ENCODE assay signal across 4 fruit fly cellular contexts in genomic region chrX:6694979-6695388, dm6.
TF ChIP-seq lines count a peak whose summit lies in the region.

TSS of gene CG14442 (minus strand) at chrX:6695007.

TF ChIP-seq in whole organism, adult, 20 proteins besides CTCF, POLR2A, EP300 and RAD21 (continued from another document):
- TF ChIP-seq CG1620 (GFP tag; optimal IDR thresholded peaks at IDR 0.05; lab: Kevin White, UChicago) = peak; percentile 70
TF ChIP-seq in whole organism, adult: peak in this region for 10.

TF ChIP-seq in whole organism, embryonic, 481 proteins besides CTCF, POLR2A, EP300 and RAD21 (continued from another document and continues in another):
- peak; percentile 93 for TF ChIP-seq hbn (GFP tag; IDR thresholded peaks at IDR 0.05; lab: Robert Waterston, UW; ENCODE audit: partially characterized antibody)
- peak; percentile 31 for TF ChIP-seq Xbp1 (GFP tag; optimal IDR thresholded peaks at IDR 0.05; lab: Kevin White, UChicago)
- TF ChIP-seq HLH4C (GFP tag; IDR thresholded peaks at IDR 0.05; lab: Robert Waterston, UW; ENCODE audit: partially characterized antibody) = peak; percentile 94
- no peak for TF ChIP-seq en (GFP tag; optimal IDR thresholded peaks at IDR 0.05; lab: Kevin White, UChicago)
- peak; percentile 29 for TF ChIP-seq CG13296 (GFP tag; optimal IDR thresholded peaks at IDR 0.05; lab: Kevin White, UChicago)
- TF ChIP-seq CG12942 (GFP tag; optimal IDR thresholded peaks at IDR 0.05; lab: Kevin White, UChicago) = peak; percentile 9
- TF ChIP-seq Sox100B (GFP tag; optimal IDR thresholded peaks at IDR 0.05; lab: Kevin White, UChicago) = no peak
- TF ChIP-seq CG13424 (tag; optimal IDR thresholded peaks at IDR 0.05; lab: Kevin White, UChicago) = peak; percentile 51
- TF ChIP-seq gem (tag; optimal IDR thresholded peaks at IDR 0.05; lab: Kevin White, UChicago) = no peak
- no peak for TF ChIP-seq pfk (GFP tag; optimal IDR thresholded peaks at IDR 0.05; lab: Kevin White, UChicago)
- peak; percentile 17 for TF ChIP-seq CG18476 (GFP tag; optimal IDR thresholded peaks at IDR 0.05; lab: Kevin White, UChicago)
- TF ChIP-seq unpg (GFP tag; optimal IDR thresholded peaks at IDR 0.05; lab: Kevin White, UChicago) = peak; percentile 23
- TF ChIP-seq chinmo (GFP tag; IDR thresholded peaks at IDR 0.05; lab: Robert Waterston, UW; ENCODE audit: partially characterized antibody) = peak; percentile 83
- TF ChIP-seq CG10979 (tag; optimal IDR thresholded peaks at IDR 0.05; lab: Kevin White, UChicago) = no peak
- peak; percentile 33 for TF ChIP-seq CG15601 (tag; optimal IDR thresholded peaks at IDR 0.05; lab: Kevin White, UChicago)
- peak; percentile 88 for TF ChIP-seq Sry-δ (GFP tag; optimal IDR thresholded peaks at IDR 0.05; lab: Kevin White, UChicago)
- TF ChIP-seq Poxn (GFP tag; IDR thresholded peaks at IDR 0.05; lab: Robert Waterston, UW) = no peak
- TF ChIP-seq CG6813 (GFP tag; optimal IDR thresholded peaks at IDR 0.05; lab: Kevin White, UChicago) = no peak
- TF ChIP-seq ase (GFP tag; IDR thresholded peaks at IDR 0.05; lab: Robert Waterston, UW) = no peak
- TF ChIP-seq CG10543 (GFP tag; optimal IDR thresholded peaks at IDR 0.05; lab: Kevin White, UChicago) = peak; percentile 1
- TF ChIP-seq CG2875 (GFP tag; optimal IDR thresholded peaks at IDR 0.05; lab: Kevin White, UChicago) = no peak
- peak; percentile 91 for TF ChIP-seq CG13287 (GFP tag; IDR thresholded peaks at IDR 0.05; lab: Robert Waterston, UW; ENCODE audit: partially characterized antibody)
- TF ChIP-seq Dref (GFP tag; IDR thresholded peaks at IDR 0.05; lab: Robert Waterston, UW) = peak; percentile 83
- no peak for TF ChIP-seq gt (GFP tag; IDR thresholded peaks at IDR 0.05; lab: Robert Waterston, UW)
- TF ChIP-seq ind (GFP tag; optimal IDR thresholded peaks at IDR 0.05; lab: Kevin White, UChicago) = peak; percentile 21
- TF ChIP-seq CG4854 (GFP tag; optimal IDR thresholded peaks at IDR 0.05; lab: Kevin White, UChicago) = no peak
- TF ChIP-seq Dll (GFP tag; IDR thresholded peaks at IDR 0.05; lab: Robert Waterston, UW; ENCODE audit: partially characterized antibody) = peak; percentile 95
- TF ChIP-seq Ets97D (GFP tag; optimal IDR thresholded peaks at IDR 0.05; lab: Kevin White, UChicago) = peak; percentile 68
- no peak for TF ChIP-seq ftz-f1 (GFP tag; optimal IDR thresholded peaks at IDR 0.05; lab: Kevin White, UChicago)
- no peak for TF ChIP-seq Bteb2 (GFP tag; optimal IDR thresholded peaks at IDR 0.05; lab: Kevin White, UChicago)
- peak; percentile 26 for TF ChIP-seq Mad (GFP tag; optimal IDR thresholded peaks at IDR 0.05; lab: Kevin White, UChicago)
- peak; percentile 2 for TF ChIP-seq CG10147 (GFP tag; optimal IDR thresholded peaks at IDR 0.05; lab: Kevin White, UChicago)
- peak; percentile 95 for TF ChIP-seq hb (GFP tag; IDR thresholded peaks at IDR 0.05; lab: Robert Waterston, UW; ENCODE audit: partially characterized antibody)
- peak; percentile 25 for TF ChIP-seq zfh2 (GFP tag; optimal IDR thresholded peaks at IDR 0.05; lab: Kevin White, UChicago)
- peak; percentile 71 for TF ChIP-seq lilli (GFP tag; optimal IDR thresholded peaks at IDR 0.05; lab: Kevin White, UChicago)
- TF ChIP-seq ATbp (GFP tag; optimal IDR thresholded peaks at IDR 0.05; lab: Kevin White, UChicago) = no peak
- peak; percentile 65 for TF ChIP-seq CG15514 (GFP tag; optimal IDR thresholded peaks at IDR 0.05; lab: Kevin White, UChicago)
- peak; percentile 34; the same call in 1 of the 4 replicates for TF ChIP-seq Gug (GFP tag; IDR thresholded peaks at IDR 0.05; lab: Robert Waterston, UW)
- peak; percentile 22; the same call in 1 of the 2 replicates for TF ChIP-seq NFAT (GFP tag; IDR thresholded peaks at IDR 0.05; lab: Robert Waterston, UW)
- no peak for TF ChIP-seq ac (GFP tag; optimal IDR thresholded peaks at IDR 0.05; lab: Kevin White, UChicago)
- TF ChIP-seq CG11247 (GFP tag; IDR thresholded peaks at IDR 0.05; lab: Robert Waterston, UW) = no peak
- peak; percentile 36 for TF ChIP-seq CG15269 (tag; optimal IDR thresholded peaks at IDR 0.05; lab: Kevin White, UChicago)

TF ChIP-seq in whole organism, prepupa, 60 proteins besides CTCF, POLR2A, EP300 and RAD21 (continued from another document):
- TF ChIP-seq Eip93F (GFP tag; optimal IDR thresholded peaks at IDR 0.05; lab: Kevin White, UChicago) (no peak), achi (GFP tag; optimal IDR thresholded peaks at IDR 0.05; lab: Kevin White, UChicago) (peak; percentile 40), vri (GFP tag; optimal IDR thresholded peaks at IDR 0.05; lab: Kevin White, UChicago) (no peak), CG10631 (GFP tag; optimal IDR thresholded peaks at IDR 0.05; lab: Kevin White, UChicago) (peak; percentile 27), Gug (GFP tag; IDR thresholded peaks at IDR 0.05; lab: Robert Waterston, UW) (no peak), Eip78C (GFP tag; lab: Kevin White, UChicago) (peak; percentile 47), Eip75B (GFP tag; optimal IDR thresholded peaks at IDR 0.05; lab: Kevin White, UChicago) (no peak), CG3919 (GFP tag; optimal IDR thresholded peaks at IDR 0.05; lab: Kevin White, UChicago) (peak; percentile 30), Ets21C (GFP tag; optimal IDR thresholded peaks at IDR 0.05; lab: Kevin White, UChicago) (peak; percentile 40), CG11902 (GFP tag; optimal IDR thresholded peaks at IDR 0.05; lab: Kevin White, UChicago) (no peak), lz (GFP tag; optimal IDR thresholded peaks at IDR 0.05; lab: Kevin White, UChicago) (peak; percentile 60), Ets96B (tag; optimal IDR thresholded peaks at IDR 0.05; lab: Kevin White, UChicago) (no peak), Blimp-1 (GFP tag; optimal IDR thresholded peaks at IDR 0.05; lab: Kevin White, UChicago) (no peak), cyc (GFP tag; optimal IDR thresholded peaks at IDR 0.05; lab: Kevin White, UChicago) (peak; percentile 24), CG31627 (GFP tag; optimal IDR thresholded peaks at IDR 0.05; lab: Kevin White, UChicago) (peak; percentile 44), CG8319 (GFP tag; optimal IDR thresholded peaks at IDR 0.05; lab: Kevin White, UChicago) (peak; percentile 15), Met (GFP tag; optimal IDR thresholded peaks at IDR 0.05; lab: Kevin White, UChicago) (peak; percentile 45), eg (GFP tag; IDR thresholded peaks at IDR 0.05; lab: Robert Waterston, UW) (peak; percentile 59)

TF ChIP-seq in whole organism, wandering third instar larva, 38 proteins besides CTCF, POLR2A, EP300 and RAD21 (continued from another document):
- TF ChIP-seq ey (GFP tag; optimal IDR thresholded peaks at IDR 0.05; lab: Kevin White, UChicago) = peak; percentile 29
- no peak for TF ChIP-seq dmrt93B (GFP tag; optimal IDR thresholded peaks at IDR 0.05; lab: Kevin White, UChicago)
- no peak for TF ChIP-seq Hnf4 (GFP tag; optimal IDR thresholded peaks at IDR 0.05; lab: Kevin White, UChicago)
- no peak for TF ChIP-seq GATAd (GFP tag; optimal IDR thresholded peaks at IDR 0.05; lab: Kevin White, UChicago)
- TF ChIP-seq pan (optimal IDR thresholded peaks at IDR 0.05; lab: Kevin White, UChicago) = no peak
- TF ChIP-seq psq (GFP tag; optimal IDR thresholded peaks at IDR 0.05; lab: Kevin White, UChicago) = no peak
- TF ChIP-seq tai (GFP tag; optimal IDR thresholded peaks at IDR 0.05; lab: Kevin White, UChicago) = no peak
- TF ChIP-seq lola (GFP tag; optimal IDR thresholded peaks at IDR 0.05; lab: Kevin White, UChicago) = no peak
- TF ChIP-seq dl (GFP tag; optimal IDR thresholded peaks at IDR 0.05; lab: Kevin White, UChicago; ENCODE audit: insufficient read depth in 1 of 2, partially characterized antibody in 2 of 2) = no peak
- no peak for TF ChIP-seq jim (GFP tag; optimal IDR thresholded peaks at IDR 0.05; lab: Kevin White, UChicago)
- TF ChIP-seq CrebA (GFP tag; optimal IDR thresholded peaks at IDR 0.05; lab: Kevin White, UChicago; ENCODE audit: borderline replicate concordance) = no peak
TF ChIP-seq in whole organism, wandering third instar larva: peak in this region for 14.
